Worm (Caenorhabditis elegans): ENCODE measurements around the gene vit-1.

The vit-1 gene

DNA sequence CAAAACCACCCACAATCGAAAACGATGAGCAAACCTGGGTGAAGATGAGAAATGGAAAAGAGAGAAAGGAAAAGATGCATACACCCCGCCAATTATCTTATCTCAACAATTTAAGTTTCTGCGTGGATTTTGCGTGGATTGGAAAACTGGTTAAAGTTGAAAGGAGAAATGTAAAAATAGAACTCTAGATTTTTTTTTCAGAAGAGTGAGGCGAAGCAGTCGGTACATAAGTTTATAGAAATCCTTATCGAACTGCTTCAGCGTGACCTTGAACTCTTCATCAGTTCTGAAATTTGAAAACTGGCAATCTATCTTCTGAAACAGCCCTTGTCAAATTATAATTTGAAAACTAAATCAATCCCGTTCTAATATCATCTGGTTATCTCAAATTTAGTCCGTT is 38.6 kb upstream of the vit-1 start, which contains the start of gene clik-2:
Gene clik-2, minus strand, starts transcription at position 101 of the 400 bp plus-strand sequence.
- no peak for TF ChIP-seq C08G9.2 (tag; optimal IDR thresholded peaks at IDR 0.05)
- TF ChIP-seq ceh-14 (tag; optimal IDR thresholded peaks at IDR 0.05): no peak
- TF ChIP-seq sox-2 (GFP tag; IDR thresholded peaks at IDR 0.05): no peak
- TF ChIP-seq zip-5 (tag; optimal IDR thresholded peaks at IDR 0.05): no peak
- no peak for TF ChIP-seq eyg-1 (tag; optimal IDR thresholded peaks at IDR 0.05)
- TF ChIP-seq che-1 (tag; optimal IDR thresholded peaks at IDR 0.05): no peak
- no peak for TF ChIP-seq gmeb-2 (tag; optimal IDR thresholded peaks at IDR 0.05)
- TF ChIP-seq syd-9 (tag; optimal IDR thresholded peaks at IDR 0.05): no peak
- no peak for TF ChIP-seq nhr-232 (tag; optimal IDR thresholded peaks at IDR 0.05)
- TF ChIP-seq tbx-2 (tag; optimal IDR thresholded peaks at IDR 0.05): no peak
- TF ChIP-seq F13H6.1 (tag; optimal IDR thresholded peaks at IDR 0.05): no peak
- no peak for TF ChIP-seq sdc-2 (tag; optimal IDR thresholded peaks at IDR 0.05)
- no peak for TF ChIP-seq T23F11.4 (GFP tag; optimal IDR thresholded peaks at IDR 0.05)
- TF ChIP-seq nhr-11 (tag; optimal IDR thresholded peaks at IDR 0.05): no peak
- TF ChIP-seq rnt-1 (tag; optimal IDR thresholded peaks at IDR 0.05): no peak
- TF ChIP-seq odd-2 (tag; optimal IDR thresholded peaks at IDR 0.05): no peak
- no peak for TF ChIP-seq sox-4 (tag; optimal IDR thresholded peaks at IDR 0.05)
- TF ChIP-seq ceh-9 (tag; optimal IDR thresholded peaks at IDR 0.05): no peak
- TF ChIP-seq hlh-8 (tag; optimal IDR thresholded peaks at IDR 0.05): no peak
- no peak for TF ChIP-seq ceh-6 (GFP tag; optimal IDR thresholded peaks at IDR 0.05)

DNA sequence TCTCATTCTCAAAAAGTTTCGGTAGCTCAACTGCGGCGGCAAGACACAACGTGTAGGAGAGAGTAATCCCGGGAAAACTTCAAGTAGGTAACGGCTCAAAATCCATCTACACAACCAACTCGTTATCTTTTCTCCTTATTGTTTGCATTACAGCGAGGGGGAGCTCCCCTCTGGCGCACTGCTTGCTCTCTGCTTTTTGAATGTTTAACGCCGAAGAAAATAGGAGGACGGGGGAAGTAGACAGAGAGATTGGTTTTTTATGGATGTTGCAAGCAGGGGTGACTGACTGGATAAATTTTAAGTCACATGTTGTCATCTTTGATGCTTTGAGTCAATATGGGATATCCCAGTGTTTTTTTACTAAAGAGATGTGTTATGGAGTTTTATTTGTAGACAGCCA is 38.1 kb upstream of the vit-1 start:
- no peak for TF ChIP-seq hlh-15 (tag; optimal IDR thresholded peaks at IDR 0.05)
- no peak for TF ChIP-seq tbx-2 (tag; optimal IDR thresholded peaks at IDR 0.05)
- no peak for TF ChIP-seq hlh-30 (tag; optimal IDR thresholded peaks at IDR 0.05; ENCODE audit: insufficient read depth)
- TF ChIP-seq ceh-48 (tag; optimal IDR thresholded peaks at IDR 0.05): no peak
- no peak for TF ChIP-seq elt-4 (tag; optimal IDR thresholded peaks at IDR 0.05)
- no peak for TF ChIP-seq pat-9 (tag; optimal IDR thresholded peaks at IDR 0.05)
- no peak for TF ChIP-seq ceh-14 (tag; optimal IDR thresholded peaks at IDR 0.05)

DNA sequence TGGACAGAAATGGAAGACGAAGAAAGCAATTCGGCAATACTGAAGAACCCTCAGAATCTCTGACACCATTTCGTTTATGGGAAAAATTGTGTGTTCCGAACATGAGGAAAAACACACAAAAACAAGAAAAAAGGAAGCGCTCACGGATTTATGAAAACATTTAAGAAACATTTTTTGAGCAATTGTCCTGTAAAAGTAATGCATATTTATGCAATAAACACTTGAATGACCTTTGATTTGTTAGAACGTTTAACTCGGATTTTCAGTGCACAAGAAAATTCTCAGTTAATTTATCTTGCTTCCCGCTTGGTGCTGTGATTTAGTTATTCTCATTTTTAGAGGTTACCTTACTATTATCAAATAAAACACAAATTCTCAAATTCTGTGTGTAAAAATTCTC is 23.8 kb upstream of the vit-1 start:
- TF ChIP-seq Y22D7AL.16 (tag; optimal IDR thresholded peaks at IDR 0.05): no peak
- no peak for TF ChIP-seq fkh-6 (tag; optimal IDR thresholded peaks at IDR 0.05)
- TF ChIP-seq che-1 (tag; optimal IDR thresholded peaks at IDR 0.05): no peak
- no peak for TF ChIP-seq ceh-34 (tag; optimal IDR thresholded peaks at IDR 0.05)
- TF ChIP-seq K09A11.1 (tag; optimal IDR thresholded peaks at IDR 0.05; ENCODE audit: insufficient read depth): no peak
- no peak for TF ChIP-seq pag-3 (tag; optimal IDR thresholded peaks at IDR 0.05; ENCODE audit: borderline replicate concordance)
- TF ChIP-seq mec-3 (tag; optimal IDR thresholded peaks at IDR 0.05; ENCODE audit: borderline replicate concordance): no peak
- no peak for TF ChIP-seq ama-1 (optimal IDR thresholded peaks at IDR 0.05)
- TF ChIP-seq ztf-16 (tag; optimal IDR thresholded peaks at IDR 0.05): no peak
- TF ChIP-seq K02D7.2 (tag; optimal IDR thresholded peaks at IDR 0.05): no peak
- TF ChIP-seq elt-4 (tag; optimal IDR thresholded peaks at IDR 0.05): no peak
- TF ChIP-seq ceh-14 (tag; optimal IDR thresholded peaks at IDR 0.05): no peak
- no peak for TF ChIP-seq hlh-13 (GFP tag; optimal IDR thresholded peaks at IDR 0.05)
- TF ChIP-seq ceh-30 (tag; optimal IDR thresholded peaks at IDR 0.05): no peak
- no peak for TF ChIP-seq lim-6 (tag; optimal IDR thresholded peaks at IDR 0.05)

- TF ChIP-seq che-1 (tag; optimal IDR thresholded peaks at IDR 0.05) (no peak), tbx-2 (tag; optimal IDR thresholded peaks at IDR 0.05) (no peak), K09A11.1 (tag; optimal IDR thresholded peaks at IDR 0.05; ENCODE audit: insufficient read depth) (no peak), ceh-9 (tag; optimal IDR thresholded peaks at IDR 0.05) (no peak), Y22D7AL.16 (tag; optimal IDR thresholded peaks at IDR 0.05) (no peak), ceh-34 (tag; optimal IDR thresholded peaks at IDR 0.05) (no peak), ceh-18 (tag; optimal IDR thresholded peaks at IDR 0.05) (no peak), ceh-48 (tag; optimal IDR thresholded peaks at IDR 0.05) (no peak), ceh-19 (GFP tag; optimal IDR thresholded peaks at IDR 0.05) (no peak), pha-4 (tag; optimal IDR thresholded peaks at IDR 0.05) (no peak), F13H6.1 (tag; optimal IDR thresholded peaks at IDR 0.05) (no peak), pag-3 (tag; optimal IDR thresholded peaks at IDR 0.05; ENCODE audit: borderline replicate concordance) (no peak), pat-9 (tag; optimal IDR thresholded peaks at IDR 0.05) (no peak), ceh-14 (tag; optimal IDR thresholded peaks at IDR 0.05) (no peak), hlh-6 (tag; optimal IDR thresholded peaks at IDR 0.05) (no peak), C08G9.2 (tag; optimal IDR thresholded peaks at IDR 0.05) (no peak), syd-9 (tag; optimal IDR thresholded peaks at IDR 0.05) (no peak), T23F11.4 (GFP tag; optimal IDR thresholded peaks at IDR 0.05) (no peak)
Measured at ce11 chrX:7707031-7707430, 20.7 kb upstream of the vit-1 start, which contains the start of gene kvs-1. kvs-1 (minus strand) TSS chrX:7707131.
